Worm (Caenorhabditis elegans) whole organism, L4/young adult: ENCODE results near the gene smap-1.

Experiments used
- W03F9.2 ChIP-seq: fragments of 150-350 bp; optimal IDR thresholded peaks from 2 replicates; lab custom pipeline; 2014; ENCODE audit warnings: missing biosample characterization, missing genetic modification characterization
- dao-5 ChIP-seq: sonication (generic microtip); optimal IDR thresholded peaks from 2 replicates; lab custom pipeline; 2016; ENCODE audit warnings: missing genotype, missing genetic modification characterization, moderate library complexity, missing compliant biosample characterization
- him-1 ChIP-seq: sonication (generic microtip); optimal IDR thresholded peaks from 2 replicates; lab custom pipeline; 2016; ENCODE audit warnings: missing genotype, missing genetic modification reagents, missing genetic modification characterization, missing compliant biosample characterization

- TF ChIP-seq dao-5 (no peak), W03F9.2 (no peak), him-1 (tag; lab: Kevin White, UChicago) (no peak)
These were observed 1.5 kb downstream of the smap-1 start for ce11 chrIII:10738081-10738480.
